Worm (Caenorhabditis elegans): ENCODE results near the gene sgt-1.

DNA sequence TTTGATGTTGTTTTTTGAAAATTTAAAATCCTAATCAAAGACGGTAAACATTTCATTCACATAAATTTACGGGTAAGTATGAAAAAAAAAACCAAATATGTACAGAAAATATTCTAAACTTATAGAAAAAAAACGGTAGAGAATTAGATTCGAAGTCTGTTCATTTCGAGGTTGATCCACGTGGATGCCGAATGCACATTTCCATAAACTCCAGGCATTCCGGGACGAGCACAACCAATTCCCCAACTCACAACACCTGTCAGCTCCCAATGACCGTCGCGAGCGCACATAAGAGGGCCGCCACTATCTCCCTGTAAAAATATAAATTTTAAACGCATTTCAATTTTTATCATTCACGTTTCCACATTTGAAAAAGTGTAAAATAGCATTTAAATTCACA is 44.5 kb upstream of the sgt-1 start:
- TF ChIP-seq flt-1 (GFP tag; IDR thresholded peaks at IDR 0.05) (no peak), klf-2 (GFP tag; conservative IDR thresholded peaks at IDR 0.05) (no peak), cog-1 (tag; optimal IDR thresholded peaks at IDR 0.05) (no peak), ref-1 (GFP tag; conservative IDR thresholded peaks at IDR 0.05) (no peak), T22C8.4 (GFP tag; IDR thresholded peaks at IDR 0.05) (no peak), ztf-29 (GFP tag; IDR thresholded peaks at IDR 0.05) (no peak), med-1 (GFP tag; optimal IDR thresholded peaks at IDR 0.05; ENCODE audit: insufficient read depth) (no peak)

Measured in whole organism, midembryonic.